Worm (Caenorhabditis elegans) whole organism, late embryonic: Measurements from ENCODE around the gene unc-82.

Experiments
- F13H6.1 ChIP-seq: sonication (generic microtip); optimal IDR thresholded peaks from 2 replicates; lab custom pipeline; 2016; ENCODE audit warnings: missing genetic modification characterization, missing compliant biosample characterization
- K02D7.2 ChIP-seq: sonication (generic microtip); optimal IDR thresholded peaks from 2 replicates; lab custom pipeline; 2017; ENCODE audit warnings: mild to moderate bottlenecking, missing genetic modification characterization, missing compliant biosample characterization
- ahr-1 ChIP-seq: sonication (generic microtip); optimal IDR thresholded peaks from 2 replicates; lab custom pipeline; 2016; ENCODE audit warnings: missing genetic modification characterization, missing compliant biosample characterization
- ama-1 ChIP-seq: fragments of 150-350 bp; optimal IDR thresholded peaks from 2 replicates; lab custom pipeline; 2014
- ceh-9 ChIP-seq: sonication (generic microtip); optimal IDR thresholded peaks from 2 replicates; lab custom pipeline; 2016; ENCODE audit warnings: mild to moderate bottlenecking, missing genetic modification characterization, inconsistent platforms, missing compliant biosample characterization
- ets-4 ChIP-seq: sonication (generic microtip); optimal IDR thresholded peaks from 2 replicates; lab custom pipeline; 2016; ENCODE audit warnings: missing genetic modification characterization, missing compliant biosample characterization
- nhr-11 ChIP-seq: fragments of 150-350 bp; optimal IDR thresholded peaks from 2 replicates; lab custom pipeline; 2014; ENCODE audit warnings: missing biosample characterization, missing genetic modification characterization
- pax-1 ChIP-seq: fragments of 150-350 bp; optimal IDR thresholded peaks from 2 replicates; lab custom pipeline; 2014; ENCODE audit warnings: missing biosample characterization, missing genetic modification characterization
- pha-4 ChIP-seq: fragments of 150-350 bp; optimal IDR thresholded peaks from 2 replicates; lab custom pipeline; 2018; ENCODE audit warnings: missing biosample characterization, missing genetic modification reagents, missing genetic modification characterization
- sdc-2 ChIP-seq: sonication (generic microtip); optimal IDR thresholded peaks from 2 replicates; lab custom pipeline; 2016; ENCODE audit warnings: missing genotype, missing genetic modification characterization, missing compliant biosample characterization
- tbx-2 ChIP-seq: sonication (generic microtip); optimal IDR thresholded peaks from 2 replicates; lab custom pipeline; 2016; ENCODE audit warnings: missing genetic modification characterization, missing compliant biosample characterization
- tbx-7 ChIP-seq: sonication (generic microtip); optimal IDR thresholded peaks from 2 replicates; lab custom pipeline; 2016; ENCODE audit warnings: missing genotype, missing genetic modification characterization, missing compliant biosample characterization
- unc-55 ChIP-seq: sonication (generic microtip); optimal IDR thresholded peaks from 2 replicates; lab custom pipeline; 2017; ENCODE audit warnings: missing biosample characterization, missing genetic modification reagents, missing genetic modification characterization

DNA sequence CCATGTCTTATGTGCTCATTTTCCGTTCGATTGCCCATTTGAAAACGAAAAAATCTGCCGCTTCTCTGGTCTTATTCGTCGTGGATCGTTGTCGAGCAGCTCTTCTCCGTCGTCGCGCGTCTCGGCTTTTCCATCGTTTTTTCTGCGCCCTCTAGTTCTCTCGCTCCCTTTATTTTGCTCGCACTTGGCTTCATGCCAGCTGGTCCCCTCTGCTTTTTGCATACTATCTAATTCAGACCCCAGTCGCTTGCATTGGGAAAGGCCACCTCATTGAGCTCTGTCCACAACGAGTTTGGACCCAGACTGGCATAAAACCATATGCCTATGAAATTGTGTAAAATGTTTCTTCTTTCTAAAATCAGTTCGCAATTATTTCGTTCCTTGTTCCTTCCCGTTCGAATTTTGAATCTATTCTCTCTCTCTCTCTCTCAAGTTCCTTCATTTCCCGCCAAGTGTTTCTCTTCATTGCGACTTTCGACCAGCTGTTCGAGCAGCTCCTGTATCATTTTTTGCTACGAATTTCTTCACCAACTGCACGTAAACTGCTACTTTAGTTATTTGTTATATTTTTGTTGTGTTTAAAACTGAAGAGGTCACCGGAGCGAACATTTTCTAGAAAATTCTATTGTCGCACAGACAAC, 34.1 kb upstream of the unc-82 start:
- TF ChIP-seq pax-1 = no peak
- no peak for TF ChIP-seq pha-4 (tag; lab: Kevin White, UChicago)
- no peak for TF ChIP-seq unc-55 (GFP tag; lab: Kevin White, UChicago)
- TF ChIP-seq sdc-2 = no peak
- TF ChIP-seq F13H6.1 (tag; lab: Kevin White, UChicago) = no peak
- no peak for TF ChIP-seq K02D7.2 (tag; lab: Kevin White, UChicago)
- no peak for TF ChIP-seq ahr-1 (tag; lab: Kevin White, UChicago)
- no peak for TF ChIP-seq ceh-9 (tag; lab: Kevin White, UChicago)
- no peak for TF ChIP-seq ama-1 (lab: Kevin White, UChicago)
- no peak for TF ChIP-seq tbx-7
- TF ChIP-seq ets-4 = no peak
- no peak for TF ChIP-seq tbx-2 (tag; lab: Kevin White, UChicago)
- no peak for TF ChIP-seq nhr-11 (tag; lab: Kevin White, UChicago)
